Worm (Caenorhabditis elegans): ENCODE results near the gene F43H9.3.

F43H9.3 gene

DNA sequence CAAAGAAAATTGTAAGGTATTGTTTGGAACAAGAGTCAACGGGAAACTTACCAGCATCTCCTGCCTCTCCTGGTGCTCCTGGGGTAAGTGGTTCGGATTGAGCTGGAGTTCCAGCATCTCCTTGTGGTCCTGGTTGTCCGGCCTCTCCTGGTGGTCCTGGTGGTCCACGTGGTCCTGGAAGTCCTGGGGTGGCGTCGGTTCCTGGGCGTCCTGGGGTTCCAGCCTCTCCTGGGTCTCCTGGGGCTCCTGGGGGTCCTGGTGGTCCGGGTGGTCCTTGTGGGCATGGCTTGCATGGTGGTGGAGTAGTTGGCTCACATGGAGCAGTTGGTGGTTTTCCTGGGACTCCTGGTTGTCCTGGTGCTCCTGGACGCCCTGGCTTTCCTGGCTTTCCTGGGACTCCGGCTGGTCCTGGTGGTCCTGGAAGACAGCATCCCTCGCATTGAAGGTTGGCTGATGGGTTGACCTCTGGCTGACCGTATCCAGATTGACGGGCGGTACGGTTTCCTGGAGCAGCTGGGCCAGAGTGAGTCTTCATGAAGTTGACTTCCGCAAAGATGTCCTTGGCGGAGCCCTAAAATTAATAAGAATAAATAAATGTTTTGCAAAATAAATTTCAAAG, 25.4 kb upstream of the F43H9.3 start:
- peak; percentile 83 for TF ChIP-seq zfh-2 (GFP tag; conservative IDR thresholded peaks at IDR 0.05)
- peak; percentile 90; the same call in 1 of the 2 replicates for TF ChIP-seq egrh-3 (GFP tag; IDR thresholded peaks at IDR 0.05)
- no peak for TF ChIP-seq nhr-179 (tag; optimal IDR thresholded peaks at IDR 0.05)
- 0 out of 2 replicates have a peak, but pooled peaks have one; percentile 12 for TF ChIP-seq cebp-2 (GFP tag; IDR thresholded peaks at IDR 0.05)

- no peak for TF ChIP-seq lsl-1 (GFP tag; optimal IDR thresholded peaks at IDR 0.05)
Observed at ce11 chrV:8046706-8047105, 22.0 kb upstream of the F43H9.3 start, which contains the start of gene ZC513.3. ZC513.3 (plus strand) TSS chrV:8047006.

DNA sequence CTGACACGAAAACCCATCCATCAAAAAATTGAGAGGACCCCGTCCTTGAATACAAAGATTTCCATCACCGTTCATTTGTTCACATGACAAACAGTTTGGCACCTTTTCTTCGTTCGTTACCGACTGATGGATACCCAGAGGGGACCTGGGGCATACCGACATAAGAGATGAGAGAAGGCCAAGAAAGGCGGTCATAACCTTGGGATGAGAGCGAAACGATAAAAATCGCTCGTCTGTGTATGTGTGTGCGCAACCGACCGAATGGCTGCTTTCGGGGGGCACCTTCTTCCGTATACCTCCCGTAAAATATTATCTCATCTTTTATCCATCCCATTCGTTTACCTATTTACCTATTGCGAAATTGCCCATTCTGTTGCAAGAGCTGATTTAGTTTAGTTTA, 20.2 kb upstream of the F43H9.3 start:
- no peak for TF ChIP-seq lag-1 (GFP tag; IDR thresholded peaks at IDR 0.05)
- no peak for TF ChIP-seq ztf-22 (GFP tag; optimal IDR thresholded peaks at IDR 0.05)
- no peak for TF ChIP-seq sdz-38 (tag; optimal IDR thresholded peaks at IDR 0.05)
- no peak for TF ChIP-seq let-526 (GFP tag; IDR thresholded peaks at IDR 0.05)
- TF ChIP-seq F52B5.7 (tag; optimal IDR thresholded peaks at IDR 0.05) = no peak
- no peak for TF ChIP-seq fkh-3 (tag; optimal IDR thresholded peaks at IDR 0.05)
- TF ChIP-seq bed-2 (GFP tag; IDR thresholded peaks at IDR 0.05) = no peak
- no peak for TF ChIP-seq egrh-3 (GFP tag; IDR thresholded peaks at IDR 0.05)
- no peak for TF ChIP-seq unc-130 (GFP tag; optimal IDR thresholded peaks at IDR 0.05)
- TF ChIP-seq egl-44 (GFP tag; IDR thresholded peaks at IDR 0.05) = no peak
- TF ChIP-seq die-1 (tag; optimal IDR thresholded peaks at IDR 0.05) = no peak
- TF ChIP-seq lin-26 (GFP tag; IDR thresholded peaks at IDR 0.05) = no peak
- no peak for TF ChIP-seq chd-7 (tag; optimal IDR thresholded peaks at IDR 0.05)
- TF ChIP-seq cebp-2 (GFP tag; IDR thresholded peaks at IDR 0.05) = no peak
- no peak for TF ChIP-seq nfya-2 (GFP tag; IDR thresholded peaks at IDR 0.05)
- TF ChIP-seq B0019.2 (GFP tag; conservative IDR thresholded peaks at IDR 0.05) = no peak
- no peak for TF ChIP-seq dpff-1 (tag; optimal IDR thresholded peaks at IDR 0.05)
- TF ChIP-seq hmg-20 (GFP tag; IDR thresholded peaks at IDR 0.05) = no peak
- TF ChIP-seq nhr-179 (tag; optimal IDR thresholded peaks at IDR 0.05) = no peak

ce11 chrV:8043664-8044063, 18.9 kb upstream of the F43H9.3 start:
- TF ChIP-seq dpl-1 (GFP tag; optimal IDR thresholded peaks at IDR 0.05) = no peak

- TF ChIP-seq him-1 (tag; optimal IDR thresholded peaks at IDR 0.05) (no peak), sptf-2 (GFP tag; optimal IDR thresholded peaks at IDR 0.05) (no peak), bed-1 (GFP tag; IDR thresholded peaks at IDR 0.05) (no peak), lir-1 (GFP tag; conservative IDR thresholded peaks at IDR 0.05) (no peak), athp-1 (tag; optimal IDR thresholded peaks at IDR 0.05) (no peak), unc-130 (GFP tag; optimal IDR thresholded peaks at IDR 0.05) (no peak), F39B2.1 (GFP tag; IDR thresholded peaks at IDR 0.05) (no peak), K12H6.12 (tag; optimal IDR thresholded peaks at IDR 0.05) (no peak), ekl-4 (GFP tag; IDR thresholded peaks at IDR 0.05) (no peak), T26A5.8 (tag; optimal IDR thresholded peaks at IDR 0.05) (no peak), lsy-27 (tag; optimal IDR thresholded peaks at IDR 0.05; ENCODE audit: borderline replicate concordance, insufficient read depth) (no peak)
Observed at ce11 chrV:8041336-8041868, 16.7 kb upstream of the F43H9.3 start.

Data from whole organism, young adult.